Fruit fly (Drosophila melanogaster): Measurements from ENCODE around the gene CG9119.

CG9119 gene

DNA sequence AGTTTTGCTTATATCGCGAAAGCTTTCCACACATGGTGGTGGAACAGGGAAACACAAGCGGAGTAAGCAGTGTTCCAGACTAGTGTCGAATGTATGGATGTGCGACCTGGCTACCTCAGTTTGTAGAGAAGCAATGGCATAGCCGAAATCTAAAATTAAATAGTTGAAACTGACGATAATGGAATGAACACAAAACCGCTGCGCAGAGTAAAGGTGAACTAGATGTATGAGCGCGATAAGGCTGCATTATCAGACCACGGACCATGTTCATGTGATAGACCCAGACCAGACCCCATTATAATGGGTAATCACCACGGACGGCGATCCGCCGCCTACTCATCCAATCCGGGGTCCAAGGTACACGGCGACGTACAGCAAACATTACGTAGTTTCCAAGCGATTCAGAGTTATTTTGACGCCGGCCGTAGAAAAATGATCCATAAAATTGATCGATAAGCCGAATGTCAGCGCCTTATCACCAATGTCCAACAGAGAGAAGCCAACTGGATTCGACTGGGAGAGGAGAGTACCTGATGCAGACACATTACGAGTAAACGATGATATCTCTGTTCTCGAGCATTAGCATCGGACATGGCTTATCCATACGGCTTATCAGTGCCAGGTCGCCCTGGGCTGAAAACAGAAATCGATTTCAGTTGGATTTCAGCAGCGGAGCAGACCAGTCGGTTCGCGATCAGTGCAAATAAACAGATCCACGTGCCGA lies 15.5 kb downstream of the CG9119 start, which contains the start of gene CG13912 (continued):
- TF ChIP-seq CG16815 (GFP tag; optimal IDR thresholded peaks at IDR 0.05) (no peak), CG2116 (GFP tag; optimal IDR thresholded peaks at IDR 0.05) (no peak), NFAT (GFP tag; IDR thresholded peaks at IDR 0.05) (no peak), CG17612 (GFP tag; IDR thresholded peaks at IDR 0.05) (no peak), CG14667 (GFP tag; IDR thresholded peaks at IDR 0.05) (no peak), run (tag; optimal IDR thresholded peaks at IDR 0.05) (peak; percentile 14), CG1647 (GFP tag; optimal IDR thresholded peaks at IDR 0.05) (no peak), CG15696 (tag; optimal IDR thresholded peaks at IDR 0.05) (no peak), CG1529 (GFP tag; optimal IDR thresholded peaks at IDR 0.05) (no peak), lov (optimal IDR thresholded peaks at IDR 0.05) (no peak), lov (GFP tag; IDR thresholded peaks at IDR 0.05) (no peak), CG10147 (GFP tag; optimal IDR thresholded peaks at IDR 0.05) (no peak), CG7372 (GFP tag; IDR thresholded peaks at IDR 0.05) (no peak), Atf3 (GFP tag; optimal IDR thresholded peaks at IDR 0.05) (no peak), Taf1 (GFP tag; IDR thresholded peaks at IDR 0.05) (no peak), Mes4 (GFP tag; optimal IDR thresholded peaks at IDR 0.05) (no peak), CG2202 (tag; optimal IDR thresholded peaks at IDR 0.05) (no peak), nom (GFP tag; optimal IDR thresholded peaks at IDR 0.05) (peak; percentile 81), pros (GFP tag; optimal IDR thresholded peaks at IDR 0.05) (no peak), CG30020 (tag; optimal IDR thresholded peaks at IDR 0.05) (no peak), HmgD (GFP tag; optimal IDR thresholded peaks at IDR 0.05) (no peak), Sin3A (optimal IDR thresholded peaks at IDR 0.05) (no peak), CG6272 (GFP tag; IDR thresholded peaks at IDR 0.05) (no peak), CG17912 (GFP tag; optimal IDR thresholded peaks at IDR 0.05) (no peak), ci (GFP tag; IDR thresholded peaks at IDR 0.05) (peak; percentile 43), Atf6 (GFP tag; IDR thresholded peaks at IDR 0.05) (no peak), CG3838 (GFP tag; optimal IDR thresholded peaks at IDR 0.05) (no peak), fd3F (GFP tag; optimal IDR thresholded peaks at IDR 0.05) (no peak), CG32767 (GFP tag; IDR thresholded peaks at IDR 0.05) (no peak), Sry-β (GFP tag; optimal IDR thresholded peaks at IDR 0.05) (no peak), Dek (tag; optimal IDR thresholded peaks at IDR 0.05) (peak; percentile 48), CG6683 (GFP tag; optimal IDR thresholded peaks at IDR 0.05) (no peak), Hr3 (GFP tag; optimal IDR thresholded peaks at IDR 0.05) (no peak), Blimp-1 (GFP tag; optimal IDR thresholded peaks at IDR 0.05) (no peak), br (optimal IDR thresholded peaks at IDR 0.05) (no peak), ab (GFP tag; optimal IDR thresholded peaks at IDR 0.05) (no peak), slou (GFP tag; optimal IDR thresholded peaks at IDR 0.05) (no peak), Rx (GFP tag; IDR thresholded peaks at IDR 0.05) (no peak), Hand (GFP tag; optimal IDR thresholded peaks at IDR 0.05) (no peak), CG31388 (GFP tag; optimal IDR thresholded peaks at IDR 0.05) (no peak), sens (GFP tag) (peak; percentile 3), tna (GFP tag; IDR thresholded peaks at IDR 0.05; ENCODE audit: partially characterized antibody) (no peak), CG5245 (GFP tag; optimal IDR thresholded peaks at IDR 0.05) (no peak), cg (GFP tag; optimal IDR thresholded peaks at IDR 0.05) (no peak), CG2712 (tag; optimal IDR thresholded peaks at IDR 0.05) (no peak), slp2 (GFP tag; optimal IDR thresholded peaks at IDR 0.05) (no peak), ewg (GFP tag; optimal IDR thresholded peaks at IDR 0.05) (no peak), CG2889 (GFP tag; IDR thresholded peaks at IDR 0.05) (no peak), danr (GFP tag; IDR thresholded peaks at IDR 0.05) (no peak), CG12942 (GFP tag; optimal IDR thresholded peaks at IDR 0.05) (no peak), vfl (GFP tag; optimal IDR thresholded peaks at IDR 0.05) (no peak), CG11456 (GFP tag; IDR thresholded peaks at IDR 0.05) (no peak), stc (GFP tag; IDR thresholded peaks at IDR 0.05) (no peak)
